Worm (Caenorhabditis elegans) whole organism, early embryonic: Measurements from ENCODE around the gene D1044.1.

Source experiments
- ama-1 ChIP-seq: fragments of 150-350 bp; optimal IDR thresholded peaks from 2 replicates; lab custom pipeline; 2014
- flt-1 ChIP-seq: fragments of 200-800 bp; sonication (Bioruptor generic); IDR thresholded peaks from 2 replicates; pipeline ENCODE4 v1.3.6; 2022; ENCODE audit warnings: missing genetic modification characterization, missing compliant biosample characterization
- hmg-4 ChIP-seq: fragments of 200-800 bp; sonication (Bioruptor generic); optimal IDR thresholded peaks from 2 replicates; lab custom pipeline; 2018; ENCODE audit warnings: mild to moderate bottlenecking, missing genetic modification characterization, missing compliant biosample characterization
- pes-1 ChIP-seq: fragments of 200-800 bp; sonication (Bioruptor generic); IDR thresholded peaks from 2 replicates; pipeline ENCODE4 v1.3.6; 2022; ENCODE audit warnings: missing genetic modification reagents, missing genetic modification characterization, missing compliant biosample characterization
- sea-1 ChIP-seq: fragments of 200-800 bp; sonication (Bioruptor generic); conservative IDR thresholded peaks from 2 replicates; pipeline ENCODE4 v1.3.6; 2022; ENCODE audit warnings: missing genetic modification characterization, missing compliant biosample characterization
- tbx-11 ChIP-seq: fragments of 200-800 bp; sonication (Bioruptor generic); IDR thresholded peaks from 2 replicates; pipeline ENCODE4 v1.3.6; 2022; ENCODE audit warnings: missing genetic modification characterization, missing compliant biosample characterization

DNA sequence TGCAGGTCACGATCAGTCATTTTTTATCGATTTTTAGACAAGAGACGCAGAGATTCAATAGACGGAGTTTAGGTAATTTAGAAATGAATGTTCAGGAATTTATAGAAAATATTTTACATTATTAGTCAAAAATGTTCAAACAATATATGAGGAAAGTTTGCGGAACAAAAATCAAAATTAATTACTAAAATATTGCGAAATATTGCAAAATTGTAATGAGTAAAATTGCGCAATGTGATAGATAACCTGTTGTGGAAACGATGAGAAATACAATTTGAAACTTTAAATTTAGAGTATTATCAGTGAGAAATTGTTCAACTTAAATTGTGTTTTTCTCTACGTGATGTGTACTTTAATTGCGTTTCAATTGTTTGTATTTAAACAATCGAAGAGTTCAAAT, 37.0 kb downstream of the D1044.1 start, which contains the start of gene F56D2.5:
- TF ChIP-seq ama-1 (lab: Kevin White, UChicago) (no peak), hmg-4 (no peak), pes-1 (GFP tag; lab: Robert Waterston, UW) (no peak), flt-1 (GFP tag; lab: Robert Waterston, UW) (no peak), tbx-11 (GFP tag; lab: Robert Waterston, UW) (no peak), sea-1 (no peak)
